Worm (Caenorhabditis elegans) whole organism, midembryonic: ENCODE results near the gene wnk-1.

Experiments used
- T22C8.4 ChIP-seq: fragments of 200-800 bp; sonication (Bioruptor generic); IDR thresholded peaks from 2 replicates; pipeline ENCODE4 v1.3.6; 2022; ENCODE audit warnings: missing genetic modification characterization, missing compliant biosample characterization
- cog-1 ChIP-seq: sonication (generic microtip); optimal IDR thresholded peaks from 2 replicates; lab custom pipeline; 2016; ENCODE audit warnings: missing genetic modification characterization, missing compliant biosample characterization
- flt-1 ChIP-seq: fragments of 200-800 bp; sonication (Bioruptor generic); IDR thresholded peaks from 2 replicates; pipeline ENCODE4 v1.3.6; 2022; ENCODE audit warnings: missing genetic modification characterization, missing compliant biosample characterization
- ztf-29 ChIP-seq: fragments of 200-800 bp; sonication (Bioruptor generic); IDR thresholded peaks from 2 replicates; pipeline ENCODE4 v1.3.6; 2022; ENCODE audit warnings: missing genetic modification reagents, missing genetic modification characterization, missing compliant biosample characterization

DNA sequence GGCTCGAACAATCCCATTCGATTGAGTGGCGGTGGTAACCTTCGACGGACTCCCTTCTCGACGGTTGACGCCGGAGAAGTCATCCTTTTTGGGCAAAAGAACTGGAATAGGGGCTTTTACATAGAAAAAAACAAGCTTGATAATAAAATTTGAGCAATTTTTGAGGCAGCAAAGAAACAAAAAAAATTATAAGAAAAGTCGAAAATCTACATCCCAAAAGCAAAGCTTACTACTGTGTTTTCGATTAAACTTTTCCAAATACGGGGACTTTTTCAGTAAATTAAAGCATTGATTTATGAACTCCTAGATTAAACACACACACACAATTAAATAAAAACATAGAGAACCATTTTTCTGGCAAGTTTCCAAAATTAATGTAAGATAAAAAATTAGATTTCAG is 56.1 kb downstream of the wnk-1 start, which contains the start of gene Y11D7A.9:
- TF ChIP-seq flt-1 (GFP tag; lab: Robert Waterston, UW) (no peak), cog-1 (tag; lab: Kevin White, UChicago) (no peak), ztf-29 (GFP tag; lab: Robert Waterston, UW) (no peak), T22C8.4 (no peak)
